Worm (Caenorhabditis elegans) whole organism, L1 larva: ENCODE data around the gene srd-18.

ENCODE experiments used
- lin-13 ChIP-seq: fragments of 150-350 bp; optimal IDR thresholded peaks from 2 replicates; lab custom pipeline; 2014; ENCODE audit warnings: missing biosample characterization, missing genetic modification reagents, missing genetic modification characterization
- lsy-2 ChIP-seq, 2 experiments: fragments of 150-350 bp; optimal IDR thresholded peaks; 2 replicates each; lab custom pipeline; 2014; ENCODE audit warnings: missing biosample characterization in 2 of 2, missing genetic modification characterization in 2 of 2

DNA sequence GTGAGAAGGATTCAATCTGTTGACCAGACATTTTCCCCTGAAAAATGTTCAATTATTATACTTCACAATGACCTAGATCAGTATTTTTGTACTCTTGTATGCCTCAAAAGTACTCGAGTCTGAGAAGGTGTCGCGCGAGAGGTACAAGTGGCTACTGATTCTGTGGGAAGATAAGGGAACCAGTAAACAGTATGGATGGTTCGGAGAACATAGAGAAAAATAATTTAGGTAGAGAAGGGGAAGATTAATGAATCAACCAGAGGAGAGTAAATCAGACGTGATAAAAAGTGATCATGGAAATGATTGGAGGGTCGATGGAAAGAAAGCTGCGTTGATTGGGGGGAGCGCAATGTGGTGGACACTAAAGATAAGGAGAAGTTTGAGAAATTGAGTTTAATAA lies 37.2 kb downstream of the srd-18 start:
- TF ChIP-seq lin-13 (GFP tag; lab: Kevin White, UChicago) (no peak), lsy-2 (tag; optimal IDR thresholded peaks at IDR 0.05; lab: Kevin White, UChicago) (peak in 1 of 2 experiments; percentile 46)
